Worm (Caenorhabditis elegans) whole organism, L1 larva: ENCODE data around the gene eat-6.
A peak's percentile ranks its signal among the peaks of the same experiment; 100 is the strongest.

ENCODE experiments used
- C34B4.2 ChIP-seq: sonication (generic microtip); optimal IDR thresholded peaks from 2 replicates; lab custom pipeline; 2017; ENCODE audit warnings: mild to moderate bottlenecking, missing genetic modification characterization, missing compliant biosample characterization
- aly-2 ChIP-seq: fragments of 150-350 bp; optimal IDR thresholded peaks from 2 replicates; lab custom pipeline; 2014; ENCODE audit warnings: missing biosample characterization, missing genetic modification characterization
- blmp-1 ChIP-seq: fragments of 150-350 bp; optimal IDR thresholded peaks from 2 replicates; lab custom pipeline; 2014; ENCODE audit warnings: missing biosample characterization, missing genetic modification characterization
- ceh-8 ChIP-seq: fragments of 200-800 bp; sonication (Bioruptor generic); optimal IDR thresholded peaks from 2 replicates; lab custom pipeline; 2018; ENCODE audit warnings: mild to moderate bottlenecking, missing genetic modification characterization, moderate library complexity, missing compliant biosample characterization
- ces-1 ChIP-seq: fragments of 150-350 bp; optimal IDR thresholded peaks from 2 replicates; lab custom pipeline; 2014; ENCODE audit warnings: missing biosample characterization, missing genetic modification reagents, missing genetic modification characterization
- dsc-1 ChIP-seq: sonication (generic microtip); optimal IDR thresholded peaks from 2 replicates; lab custom pipeline; 2016; ENCODE audit warnings: mild to moderate bottlenecking, missing genetic modification characterization, missing compliant biosample characterization
- efl-1 ChIP-seq, 4 experiments: fragments of 150-350 bp; optimal IDR thresholded peaks in 3 of 4; peaks in 1 of 4; 1 replicate in 1 of 4; 2 replicates in 3 of 4; lab custom pipeline; 2014; ENCODE audit warnings: missing biosample characterization in 2 of 4, missing genetic modification characterization in 2 of 4, missing genetic modification reagents in 2 of 4
- egl-27 ChIP-seq, 2 experiments: fragments of 150-350 bp in 1 of 2; sonication (generic microtip); optimal IDR thresholded peaks; 3 replicates each; lab custom pipeline; 2017 to 2018; ENCODE audit warnings: missing biosample characterization in 2 of 2, missing genetic modification characterization in 2 of 2, missing genetic modification reagents in 2 of 2
- elt-3 ChIP-seq, 6 experiments: fragments of 150-350 bp in 1 of 6; sonication (generic microtip); optimal IDR thresholded peaks; 2 replicates each; lab custom pipeline; 2017 to 2018; ENCODE audit warnings: missing biosample characterization in 6 of 6, missing genetic modification characterization in 6 of 6, inconsistent platforms in 1 of 6
- fkh-10 ChIP-seq: sonication (generic microtip); optimal IDR thresholded peaks from 2 replicates; lab custom pipeline; 2017; ENCODE audit warnings: missing biosample characterization, missing genetic modification reagents, missing genetic modification characterization
- grh-1 ChIP-seq: fragments of 200-800 bp; sonication (Bioruptor generic); IDR thresholded peaks from 2 replicates; pipeline ENCODE4 v1.3.6; 2022; ENCODE audit warnings: missing genetic modification reagents, missing genetic modification characterization, missing compliant biosample characterization
- hlh-17 ChIP-seq: fragments of 200-800 bp; sonication (Bioruptor generic); optimal IDR thresholded peaks from 2 replicates; lab custom pipeline; 2018; ENCODE audit warnings: missing genetic modification characterization, mild to moderate bottlenecking, missing compliant biosample characterization, moderate library complexity, borderline replicate concordance
- isw-1 ChIP-seq: fragments of 200-800 bp; sonication (Bioruptor generic); IDR thresholded peaks from 2 replicates; pipeline ENCODE4 v1.3.6; 2022; ENCODE audit warnings: missing genetic modification characterization, missing compliant biosample characterization
- lin-14 ChIP-seq: fragments of 200-800 bp; sonication (Bioruptor generic); optimal IDR thresholded peaks from 2 replicates; lab custom pipeline; 2018; ENCODE audit warnings: mild to moderate bottlenecking, missing genetic modification characterization, moderate library complexity, missing compliant biosample characterization
- lin-35 ChIP-seq, 2 experiments: fragments of 150-350 bp; optimal IDR thresholded peaks; 2 replicates each; lab custom pipeline; 2014; ENCODE audit warnings: missing biosample characterization in 2 of 2, missing genetic modification characterization in 2 of 2, missing genetic modification reagents in 2 of 2
- lsy-2 ChIP-seq, 2 experiments: fragments of 150-350 bp; optimal IDR thresholded peaks; 2 replicates each; lab custom pipeline; 2014; ENCODE audit warnings: missing biosample characterization in 2 of 2, missing genetic modification characterization in 2 of 2
- mab-9 ChIP-seq: fragments of 200-800 bp; sonication (Bioruptor generic); IDR thresholded peaks from 2 replicates; pipeline ENCODE4 v1.3.6; 2022; ENCODE audit warnings: missing genetic modification reagents, missing genetic modification characterization, missing compliant biosample characterization
- mep-1 ChIP-seq: fragments of 150-350 bp; optimal IDR thresholded peaks from 2 replicates; lab custom pipeline; 2014; ENCODE audit warnings: missing biosample characterization, missing genetic modification characterization
- nhr-11 ChIP-seq: fragments of 150-350 bp; optimal IDR thresholded peaks from 2 replicates; lab custom pipeline; 2014; ENCODE audit warnings: missing biosample characterization, missing genetic modification characterization
- nhr-12 ChIP-seq: sonication (generic microtip); optimal IDR thresholded peaks from 2 replicates; lab custom pipeline; 2017; ENCODE audit warnings: missing biosample characterization, missing genetic modification characterization
- nhr-20 ChIP-seq: sonication (generic microtip); optimal IDR thresholded peaks from 2 replicates; lab custom pipeline; 2016; ENCODE audit warnings: mild to moderate bottlenecking, missing genetic modification characterization, missing compliant biosample characterization
- nhr-71 ChIP-seq: sonication (generic microtip); optimal IDR thresholded peaks from 2 replicates; lab custom pipeline; 2016; ENCODE audit warnings: mild to moderate bottlenecking, missing genetic modification characterization, moderate library complexity, missing compliant biosample characterization
- nhr-84 ChIP-seq: sonication (generic microtip); optimal IDR thresholded peaks from 2 replicates; lab custom pipeline; 2017; ENCODE audit warnings: missing biosample characterization, missing genetic modification characterization
- rnt-1 ChIP-seq: sonication (generic microtip); optimal IDR thresholded peaks from 2 replicates; lab custom pipeline; 2016; ENCODE audit warnings: mild to moderate bottlenecking, missing genetic modification characterization, moderate library complexity, missing compliant biosample characterization
- skn-1 ChIP-seq: fragments of 150-350 bp; optimal IDR thresholded peaks from 2 replicates; lab custom pipeline; 2014; ENCODE audit warnings: missing biosample characterization, missing genetic modification characterization
- tbx-2 ChIP-seq: sonication (generic microtip); optimal IDR thresholded peaks from 2 replicates; lab custom pipeline; 2016; ENCODE audit warnings: missing genetic modification characterization, missing compliant biosample characterization
- unc-130 ChIP-seq: fragments of 150-350 bp; optimal IDR thresholded peaks from 2 replicates; lab custom pipeline; 2017; ENCODE audit warnings: missing biosample characterization, missing genetic modification characterization, inconsistent platforms
- unc-62 ChIP-seq: fragments of 150-350 bp; optimal IDR thresholded peaks from 2 replicates; lab custom pipeline; 2014; ENCODE audit warnings: missing biosample characterization, missing genetic modification reagents, missing genetic modification characterization
- unc-98 ChIP-seq: fragments of 200-800 bp; sonication (Bioruptor generic); IDR thresholded peaks from 2 replicates; pipeline ENCODE4 v1.3.6; 2022; ENCODE audit warnings: missing genetic modification characterization, missing compliant biosample characterization
- zip-4 ChIP-seq: fragments of 200-800 bp; sonication (Bioruptor generic); optimal IDR thresholded peaks from 2 replicates; lab custom pipeline; 2018; ENCODE audit warnings: mild to moderate bottlenecking, missing genetic modification characterization, moderate library complexity, missing compliant biosample characterization
- ztf-4 ChIP-seq: fragments of 150-350 bp; optimal IDR thresholded peaks from 2 replicates; lab custom pipeline; 2014; ENCODE audit warnings: missing biosample characterization, missing genetic modification characterization

Gene eat-6

ce11 chrV:13125942-13126341 is 3.9 kb downstream of the eat-6 start:
- peak; percentile 31 for TF ChIP-seq aly-2 (tag; lab: Kevin White, UChicago)

ce11 chrV:13121266-13121665 is 8.5 kb downstream of the eat-6 start:
- TF ChIP-seq nhr-20 (no peak), tbx-2 (tag; lab: Kevin White, UChicago) (no peak), nhr-84 (no peak), lin-35 (GFP tag; optimal IDR thresholded peaks at IDR 0.05; lab: Kevin White, UChicago) (no peak), nhr-12 (no peak), elt-3 (tag; optimal IDR thresholded peaks at IDR 0.05; lab: Kevin White, UChicago) (no peak), zip-4 (GFP tag; lab: Kevin White, UChicago) (no peak), unc-62 (GFP tag; lab: Kevin White, UChicago) (no peak), ztf-4 (tag; lab: Kevin White, UChicago) (no peak), grh-1 (GFP tag; lab: Robert Waterston, UW) (no peak), lsy-2 (tag; optimal IDR thresholded peaks at IDR 0.05; lab: Kevin White, UChicago) (no peak), mab-9 (GFP tag; lab: Robert Waterston, UW) (no peak), skn-1 (no peak), aly-2 (tag; lab: Kevin White, UChicago) (no peak), ceh-8 (GFP tag; lab: Kevin White, UChicago) (no peak), efl-1 (optimal IDR thresholded peaks at IDR 0.05; lab: Kevin White, UChicago) (no peak), efl-1 (GFP tag; optimal IDR thresholded peaks at IDR 0.05 in 1 of 2; lab: Kevin White, UChicago) (no peak), C34B4.2 (tag; lab: Kevin White, UChicago) (no peak), fkh-10 (GFP tag; lab: Kevin White, UChicago) (no peak), nhr-11 (tag; lab: Kevin White, UChicago) (no peak), rnt-1 (tag; lab: Kevin White, UChicago) (no peak)
- TF ChIP-seq, all 84 proteins: peak for 0

- TF ChIP-seq nhr-71 (tag; lab: Kevin White, UChicago): no peak
- TF ChIP-seq dsc-1 (tag; lab: Kevin White, UChicago): no peak
- no peak for TF ChIP-seq isw-1 (GFP tag; lab: Robert Waterston, UW)
- TF ChIP-seq unc-130 (tag; lab: Kevin White, UChicago): no peak
- no peak for TF ChIP-seq ces-1 (GFP tag; lab: Kevin White, UChicago)
- no peak for TF ChIP-seq ceh-8 (GFP tag; lab: Kevin White, UChicago)
- no peak for TF ChIP-seq unc-98 (GFP tag; lab: Robert Waterston, UW)
- TF ChIP-seq tbx-2 (tag; lab: Kevin White, UChicago): no peak
- TF ChIP-seq egl-27 (tag; optimal IDR thresholded peaks at IDR 0.05; lab: Kevin White, UChicago): no peak
- TF ChIP-seq hlh-17: no peak
- TF ChIP-seq nhr-84: no peak
- no peak for TF ChIP-seq efl-1 (optimal IDR thresholded peaks at IDR 0.05; lab: Kevin White, UChicago)
- TF ChIP-seq efl-1 (GFP tag; optimal IDR thresholded peaks at IDR 0.05 in 1 of 2; lab: Kevin White, UChicago): no peak
- TF ChIP-seq, all 84 proteins: peak for 0
Observed at ce11 chrV:13120097-13120496, 9.7 kb downstream of the eat-6 start, which contains the start of gene max-1. TSS of gene max-1 (minus strand) at chrV:13120220.

ce11 chrV:13116114-13116603 is 13.6 kb downstream of the eat-6 start, which contains the start of gene acly-2:
TSS of gene acly-2 (plus strand) at chrV:13116488.
- peak; percentile 14 for TF ChIP-seq mep-1 (tag; lab: Kevin White, UChicago)
- peak; percentile 2 for TF ChIP-seq lin-14 (GFP tag; lab: Kevin White, UChicago)
- no peak for TF ChIP-seq zip-4 (GFP tag; lab: Kevin White, UChicago)
- no peak for TF ChIP-seq nhr-84
- peak; percentile 62 for TF ChIP-seq blmp-1 (tag; lab: Kevin White, UChicago)

- TF ChIP-seq nhr-84 (no peak), lin-14 (GFP tag; lab: Kevin White, UChicago) (peak; percentile 37)
Observed at ce11 chrV:13114552-13115237, 15.1 kb downstream of the eat-6 start.
